Fruit fly (Drosophila melanogaster) whole organism, embryonic: ENCODE measurements around the gene Cyp28c1.

Source experiments
- Atf6 ChIP-seq: fragments of 200-800 bp; sonication (Bioruptor generic); IDR thresholded peaks from 2 replicates; pipeline ENCODE4 v1.3.6; 2022; ENCODE audit warnings: missing biosample characterization, missing genetic modification characterization
- B-H1 ChIP-seq: fragments of 200-800 bp; sonication (Bioruptor generic); IDR thresholded peaks from 3 replicates; pipeline ENCODE4 v1.3.6; 2022; ENCODE audit warnings: missing biosample characterization, missing genetic modification characterization
- CG1024 ChIP-seq: fragments of 200-800 bp; sonication (Bioruptor generic); IDR thresholded peaks from 2 replicates; pipeline ENCODE4 v1.3.6; 2022; ENCODE audit warnings: missing biosample characterization, missing genetic modification characterization
- CG11695 ChIP-seq: fragments of 200-800 bp; sonication (Bioruptor generic); IDR thresholded peaks from 3 replicates; pipeline ENCODE4 v1.3.6; 2022; ENCODE audit warnings: missing biosample characterization, missing genetic modification characterization
- CG12071 ChIP-seq: fragments of 200-800 bp; sonication (Bioruptor generic); optimal IDR thresholded peaks from 3 replicates; lab custom pipeline; 2018; ENCODE audit warnings: missing biosample characterization, mild to moderate bottlenecking, missing genetic modification characterization
- CG12391 ChIP-seq: fragments of 200-800 bp; sonication (Bioruptor generic); optimal IDR thresholded peaks from 3 replicates; lab custom pipeline; 2018; ENCODE audit warnings: missing biosample characterization, mild to moderate bottlenecking, missing genetic modification characterization, moderate library complexity
- CG13123 ChIP-seq: fragments of 200-800 bp; sonication (Bioruptor generic); optimal IDR thresholded peaks from 2 replicates; lab custom pipeline; 2016; ENCODE audit warnings: missing biosample characterization, missing genetic modification characterization
- CG13894 ChIP-seq: fragments of 200-800 bp; sonication (Bioruptor generic); optimal IDR thresholded peaks from 3 replicates; lab custom pipeline; 2018; ENCODE audit warnings: missing biosample characterization, mild to moderate bottlenecking, missing genetic modification characterization, moderate library complexity
- CG15073 ChIP-seq: fragments of 200-800 bp; sonication (Bioruptor generic); optimal IDR thresholded peaks from 2 replicates; lab custom pipeline; 2016; ENCODE audit warnings: missing biosample characterization, missing genetic modification characterization
- CG1529 ChIP-seq: fragments of 200-800 bp; sonication (Bioruptor generic); optimal IDR thresholded peaks from 3 replicates; lab custom pipeline; 2018; ENCODE audit warnings: missing biosample characterization, missing genetic modification characterization
- CG15514 ChIP-seq: fragments of 200-800 bp; sonication (Bioruptor generic); optimal IDR thresholded peaks from 3 replicates; lab custom pipeline; 2017; ENCODE audit warnings: missing biosample characterization, missing genetic modification characterization, mild to moderate bottlenecking, moderate library complexity, missing genetic modification reagents
- CG1647 ChIP-seq: fragments of 200-800 bp; sonication (Bioruptor generic); optimal IDR thresholded peaks from 3 replicates; lab custom pipeline; 2016; ENCODE audit warnings: missing biosample characterization, missing genetic modification characterization
- CG1792 ChIP-seq: fragments of 200-800 bp; sonication (Bioruptor generic); optimal IDR thresholded peaks from 2 replicates; lab custom pipeline; 2016; ENCODE audit warnings: missing biosample characterization, missing genetic modification characterization
- CG2889 ChIP-seq: fragments of 200-800 bp; sonication (Bioruptor generic); IDR thresholded peaks from 3 replicates; pipeline ENCODE4 v1.3.6; 2022; ENCODE audit warnings: missing biosample characterization, missing genetic modification characterization
- CG31441 ChIP-seq: fragments of 200-800 bp; sonication (Bioruptor generic); IDR thresholded peaks from 2 replicates; pipeline ENCODE4 v1.3.6; 2022; ENCODE audit warnings: missing biosample characterization, missing genetic modification characterization
- CG32772 ChIP-seq: fragments of 200-800 bp; sonication (Bioruptor generic); IDR thresholded peaks from 2 replicates; pipeline ENCODE4 v1.3.6; 2022; ENCODE audit warnings: missing biosample characterization, missing genetic modification characterization
- CG3726 ChIP-seq: fragments of 200-800 bp; sonication (Bioruptor generic); IDR thresholded peaks from 3 replicates; pipeline ENCODE4, ENCODE4 v1.3.6; 2022; ENCODE audit warnings: missing biosample characterization, missing genetic modification characterization
- CG4617 ChIP-seq: fragments of 200-800 bp; sonication (Bioruptor generic); optimal IDR thresholded peaks from 3 replicates; lab custom pipeline; 2016; ENCODE audit warnings: missing biosample characterization, missing genetic modification characterization, borderline replicate concordance
- CG4820 ChIP-seq: fragments of 200-800 bp; sonication (Bioruptor generic); optimal IDR thresholded peaks from 3 replicates; lab custom pipeline; 2016; ENCODE audit warnings: missing biosample characterization, missing genetic modification characterization
- CG6683 ChIP-seq: fragments of 200-800 bp; sonication (Bioruptor generic); optimal IDR thresholded peaks from 2 replicates; lab custom pipeline; 2017; ENCODE audit warnings: missing biosample characterization, mild to moderate bottlenecking, missing genetic modification characterization, missing genetic modification reagents
- CG7963 ChIP-seq: fragments of 200-800 bp; sonication (Bioruptor generic); IDR thresholded peaks from 3 replicates; pipeline ENCODE4 v1.3.6; 2022; ENCODE audit warnings: missing biosample characterization, missing genetic modification characterization; ENCODE audit not compliant: partially characterized antibody
- CG8359 ChIP-seq: fragments of 200-800 bp; sonication (Bioruptor generic); optimal IDR thresholded peaks from 2 replicates; lab custom pipeline; 2017; ENCODE audit warnings: missing biosample characterization, mild to moderate bottlenecking, missing genetic modification characterization, borderline replicate concordance
- CG8388 ChIP-seq: fragments of 200-800 bp; sonication (Bioruptor generic); optimal IDR thresholded peaks from 2 replicates; lab custom pipeline; 2019; ENCODE audit warnings: missing biosample characterization, mild to moderate bottlenecking, missing genetic modification characterization, moderate library complexity
- CrebB ChIP-seq: fragments of 200-800 bp; sonication (Bioruptor generic); optimal IDR thresholded peaks from 3 replicates; lab custom pipeline; 2018; ENCODE audit warnings: missing biosample characterization, mild to moderate bottlenecking, missing genetic modification characterization
- Ets65A ChIP-seq: fragments of 200-800 bp; sonication (Bioruptor generic); peaks from one replicate; lab custom pipeline; 2016; ENCODE audit warnings: missing biosample characterization, missing genetic modification characterization
- Fer2 ChIP-seq: fragments of 200-800 bp; sonication (Bioruptor generic); optimal IDR thresholded peaks from 2 replicates; lab custom pipeline; 2018; ENCODE audit warnings: missing biosample characterization, mild to moderate bottlenecking, missing genetic modification characterization, moderate library complexity
- Kr ChIP-seq: fragments of 200-800 bp; sonication (Bioruptor generic); optimal IDR thresholded peaks from 2 replicates; lab custom pipeline; 2017; ENCODE audit warnings: missing biosample characterization, mild to moderate bottlenecking, missing genetic modification characterization
- Lim3 ChIP-seq: fragments of 200-800 bp; sonication (Bioruptor generic); IDR thresholded peaks from 2 replicates; pipeline ENCODE4 v1.3.6; 2022; ENCODE audit warnings: missing biosample characterization, missing genetic modification characterization
- Myb ChIP-seq: fragments of 200-800 bp; sonication (Bioruptor generic); optimal IDR thresholded peaks from 2 replicates; lab custom pipeline; 2016; ENCODE audit warnings: missing biosample characterization, missing genetic modification characterization
- NFAT ChIP-seq: fragments of 200-800 bp; sonication (Bioruptor generic); IDR thresholded peaks from 2 replicates; pipeline ENCODE4 v1.3.6; 2022; ENCODE audit warnings: missing biosample characterization, missing genetic modification characterization
- Opbp ChIP-seq: fragments of 200-800 bp; sonication (Bioruptor generic); IDR thresholded peaks from 3 replicates; pipeline ENCODE4 v1.3.6; 2022; ENCODE audit warnings: missing biosample characterization, missing genetic modification characterization; ENCODE audit not compliant: partially characterized antibody
- Ptx1 ChIP-seq: fragments of 200-800 bp; sonication (Bioruptor generic); IDR thresholded peaks from 2 replicates; pipeline ENCODE4 v1.3.6; 2022; ENCODE audit warnings: missing biosample characterization, missing genetic modification characterization
- Rx ChIP-seq: fragments of 200-800 bp; sonication (Bioruptor generic); IDR thresholded peaks from 2 replicates; pipeline ENCODE4 v1.3.6; 2022; ENCODE audit warnings: missing biosample characterization, missing genetic modification characterization
- Xbp1 ChIP-seq: fragments of 200-800 bp; sonication (Bioruptor generic); optimal IDR thresholded peaks from 3 replicates; lab custom pipeline; 2016; ENCODE audit warnings: missing biosample characterization, mild to moderate bottlenecking, missing genetic modification characterization
- Xrp1 ChIP-seq: fragments of 200-800 bp; sonication (Bioruptor generic); IDR thresholded peaks from 2 replicates; pipeline ENCODE4 v1.3.6; 2022; ENCODE audit warnings: missing biosample characterization, missing genetic modification characterization
- bigmax ChIP-seq: fragments of 200-800 bp; sonication (Bioruptor generic); optimal IDR thresholded peaks from 2 replicates; lab custom pipeline; 2018; ENCODE audit warnings: missing biosample characterization, mild to moderate bottlenecking, missing genetic modification characterization
- bsh ChIP-seq, 2 experiments: fragments of 200-800 bp; sonication (Bioruptor generic); optimal IDR thresholded peaks; 2 replicates each; lab custom pipeline; 2017 to 2018; ENCODE audit warnings: mild to moderate bottlenecking in 2 of 2, missing biosample characterization in 2 of 2, missing genetic modification characterization in 2 of 2, moderate library complexity in 1 of 2
- chn ChIP-seq: fragments of 200-800 bp; sonication (Bioruptor generic); optimal IDR thresholded peaks from 2 replicates; lab custom pipeline; 2016; ENCODE audit warnings: missing biosample characterization, missing genetic modification characterization
- da ChIP-seq: fragments of 200-800 bp; sonication (Bioruptor generic); optimal IDR thresholded peaks from 2 replicates; lab custom pipeline; 2016; ENCODE audit warnings: missing biosample characterization, missing genetic modification characterization
- fd102C ChIP-seq: fragments of 200-800 bp; sonication (Bioruptor generic); optimal IDR thresholded peaks from 2 replicates; lab custom pipeline; 2018; ENCODE audit warnings: missing biosample characterization, mild to moderate bottlenecking, missing genetic modification characterization, moderate library complexity
- fd3F ChIP-seq: fragments of 200-800 bp; sonication (Bioruptor generic); optimal IDR thresholded peaks from 2 replicates; lab custom pipeline; 2018; ENCODE audit warnings: missing biosample characterization, mild to moderate bottlenecking, missing genetic modification characterization, moderate library complexity
- gcm ChIP-seq: fragments of 200-800 bp; sonication (Bioruptor generic); optimal IDR thresholded peaks from 2 replicates; lab custom pipeline; 2019; ENCODE audit warnings: missing biosample characterization, mild to moderate bottlenecking, missing genetic modification characterization, moderate library complexity
- gfzf ChIP-seq: fragments of 200-800 bp; sonication (Bioruptor generic); optimal IDR thresholded peaks from 2 replicates; lab custom pipeline; 2016; ENCODE audit warnings: missing biosample characterization, mild to moderate bottlenecking, missing genetic modification characterization, moderate library complexity
- grn ChIP-seq: fragments of 200-800 bp; sonication (Bioruptor generic); optimal IDR thresholded peaks from 3 replicates; lab custom pipeline; 2017; ENCODE audit warnings: missing biosample characterization, missing genetic modification characterization
- her ChIP-seq: fragments of 200-800 bp; sonication (Bioruptor generic); optimal IDR thresholded peaks from 2 replicates; lab custom pipeline; 2016; ENCODE audit warnings: missing biosample characterization, missing genetic modification characterization
- jing ChIP-seq: fragments of 200-800 bp; sonication (Bioruptor generic); optimal IDR thresholded peaks from 2 replicates; lab custom pipeline; 2018; ENCODE audit warnings: missing biosample characterization, mild to moderate bottlenecking, missing genetic modification characterization
- org-1 ChIP-seq: fragments of 200-800 bp; sonication (Bioruptor generic); optimal IDR thresholded peaks from 2 replicates; lab custom pipeline; 2017; ENCODE audit warnings: missing biosample characterization, missing genetic modification characterization
- pzg ChIP-seq: fragments of 200-800 bp; sonication (Bioruptor generic); optimal IDR thresholded peaks from 3 replicates; lab custom pipeline; 2018; ENCODE audit warnings: missing biosample characterization, mild to moderate bottlenecking, missing genetic modification characterization, moderate library complexity

The Cyp28c1 gene

dm6 chrX:11857522-11858438 lies 18.4 kb downstream of the Cyp28c1 start (continued):
- TF ChIP-seq CG7963 (GFP tag; lab: Robert Waterston, UW) (no peak), CG1647 (GFP tag; lab: Kevin White, UChicago) (peak; percentile 46), CG13894 (tag; lab: Kevin White, UChicago) (no peak), grn (GFP tag; lab: Kevin White, UChicago) (peak; percentile 22), gfzf (GFP tag; lab: Kevin White, UChicago) (no peak), CG8359 (GFP tag; lab: Kevin White, UChicago) (peak; percentile 71), org-1 (GFP tag; lab: Kevin White, UChicago) (peak; percentile 66), CG12071 (GFP tag; lab: Kevin White, UChicago) (peak; percentile 54), da (GFP tag; lab: Kevin White, UChicago) (no peak), NFAT (GFP tag; lab: Robert Waterston, UW) (peak; percentile 56), CG4820 (GFP tag; lab: Kevin White, UChicago) (peak; percentile 68), CG8388 (peak; percentile 71), CG15514 (peak; percentile 32), Kr (GFP tag; lab: Kevin White, UChicago) (no peak), bsh (GFP tag; optimal IDR thresholded peaks at IDR 0.05; lab: Kevin White, UChicago) (peak; percentile 66 to 85), Rx (GFP tag; lab: Robert Waterston, UW) (peak; percentile 75; the same call in 1 of the 2 replicates), CG6683 (GFP tag; lab: Kevin White, UChicago) (no peak), Xrp1 (GFP tag; lab: Robert Waterston, UW) (peak; percentile 91), bigmax (GFP tag; lab: Kevin White, UChicago) (no peak), CG11695 (GFP tag; lab: Robert Waterston, UW) (peak; percentile 81), CG13123 (no peak), CG1024 (GFP tag; lab: Robert Waterston, UW) (0 out of 2 replicates have a peak, but pooled peaks have one; percentile 40), jing (GFP tag; lab: Kevin White, UChicago) (peak; percentile 58), CG1792 (no peak), Atf6 (GFP tag; lab: Robert Waterston, UW) (peak; percentile 20; the same call in 1 of the 2 replicates), gcm (peak; percentile 67), Ets65A (GFP tag; lab: Kevin White, UChicago) (peak; percentile 95), CG1529 (GFP tag; lab: Kevin White, UChicago) (peak; percentile 65), fd3F (GFP tag; lab: Kevin White, UChicago) (peak; percentile 23), CG12391 (tag; lab: Kevin White, UChicago) (peak; percentile 78), Xbp1 (GFP tag; lab: Kevin White, UChicago) (peak; percentile 62), Ptx1 (GFP tag; lab: Robert Waterston, UW) (peak; percentile 89), CrebB (tag; lab: Kevin White, UChicago) (peak; percentile 11), CG4617 (GFP tag; lab: Kevin White, UChicago) (no peak), fd102C (GFP tag; lab: Kevin White, UChicago) (no peak), CG31441 (GFP tag; lab: Robert Waterston, UW) (peak; percentile 91), her (GFP tag; lab: Kevin White, UChicago) (no peak), CG2889 (GFP tag; lab: Robert Waterston, UW) (0 out of 3 replicates have a peak, but pooled peaks have one; percentile 35), CG15073 (GFP tag; lab: Kevin White, UChicago) (no peak), B-H1 (GFP tag; lab: Robert Waterston, UW) (peak; percentile 82; the same call in 2 of the 3 replicates), CG32772 (peak; percentile 84), Lim3 (GFP tag; lab: Robert Waterston, UW) (no peak), pzg (GFP tag; lab: Kevin White, UChicago) (no peak), Myb (GFP tag; lab: Kevin White, UChicago) (no peak), Fer2 (tag; lab: Kevin White, UChicago) (no peak), Opbp (GFP tag; lab: Robert Waterston, UW) (no peak), chn (GFP tag; lab: Kevin White, UChicago) (peak; percentile 52), CG3726 (GFP tag; lab: Robert Waterston, UW) (0 out of 3 replicates have a peak, but pooled peaks have one; percentile 49)
